Worm (Caenorhabditis elegans) whole organism, early embryonic: ENCODE data around the gene srz-14.

ENCODE experiments used
- F13C5.2 ChIP-seq: sonication (generic microtip); optimal IDR thresholded peaks from 2 replicates; lab custom pipeline; 2017; ENCODE audit warnings: mild to moderate bottlenecking, missing genetic modification characterization, inconsistent platforms, missing compliant biosample characterization
- aly-1 ChIP-seq: sonication (generic microtip); optimal IDR thresholded peaks from 2 replicates; lab custom pipeline; 2016; ENCODE audit warnings: missing genetic modification characterization, missing compliant biosample characterization
- ama-1 ChIP-seq: fragments of 150-350 bp; optimal IDR thresholded peaks from 2 replicates; lab custom pipeline; 2014
- hmg-4 ChIP-seq: fragments of 200-800 bp; sonication (Bioruptor generic); optimal IDR thresholded peaks from 2 replicates; lab custom pipeline; 2018; ENCODE audit warnings: mild to moderate bottlenecking, missing genetic modification characterization, missing compliant biosample characterization
- tra-4 ChIP-seq: sonication (generic microtip); optimal IDR thresholded peaks from 2 replicates; lab custom pipeline; 2017; ENCODE audit warnings: missing genetic modification characterization, missing compliant biosample characterization

ce11 chrV:16171721-16172120, 11.7 kb upstream of the srz-14 start, which contains the start of gene K05D4.9:
- TF ChIP-seq F13C5.2 (tag; lab: Kevin White, UChicago) (no peak), ama-1 (lab: Kevin White, UChicago) (no peak), hmg-4 (GFP tag; lab: Kevin White, UChicago) (no peak), tra-4 (tag; lab: Kevin White, UChicago) (no peak), aly-1 (tag; lab: Kevin White, UChicago) (no peak)
